Fruit fly (Drosophila melanogaster) whole organism, embryonic: ENCODE results near the gene CG2955.
A peak's percentile ranks its signal among the peaks of the same experiment; 100 is the strongest.

Experiments used
- ATbp ChIP-seq: fragments of 200-800 bp; sonication (Bioruptor generic); optimal IDR thresholded peaks from 2 replicates; lab custom pipeline; 2017; ENCODE audit warnings: missing biosample characterization, mild to moderate bottlenecking, missing genetic modification characterization, missing genetic modification reagents
- Ada2b ChIP-seq: fragments of 200-800 bp; sonication (Bioruptor generic); IDR thresholded peaks from 2 replicates; pipeline ENCODE4 v1.3.6; 2022; ENCODE audit warnings: missing biosample characterization, missing genetic modification characterization
- Awh ChIP-seq: fragments of 200-800 bp; sonication (Bioruptor generic); IDR thresholded peaks from 2 replicates; pipeline ENCODE4, ENCODE4 v1.3.6; 2022; ENCODE audit warnings: missing biosample characterization, missing genetic modification characterization
- BtbVII ChIP-seq: fragments of 200-800 bp; sonication (Bioruptor generic); optimal IDR thresholded peaks from 3 replicates; lab custom pipeline; 2017; ENCODE audit warnings: missing biosample characterization, mild to moderate bottlenecking, missing genetic modification characterization
- CG10267 ChIP-seq: fragments of 200-800 bp; sonication (Bioruptor generic); optimal IDR thresholded peaks from 2 replicates; lab custom pipeline; 2018; ENCODE audit warnings: missing biosample characterization, mild to moderate bottlenecking, missing genetic modification characterization, moderate library complexity
- CG14441 ChIP-seq: fragments of 200-800 bp; sonication (Bioruptor generic); IDR thresholded peaks from 2 replicates; pipeline ENCODE4 v1.3.6; 2022; ENCODE audit warnings: missing biosample characterization, missing genetic modification characterization
- CG17328 ChIP-seq: fragments of 200-800 bp; sonication (Bioruptor generic); IDR thresholded peaks from 2 replicates; pipeline ENCODE4 v1.3.6; 2022; ENCODE audit warnings: missing biosample characterization, missing genetic modification characterization
- CG17361 ChIP-seq: fragments of 200-800 bp; sonication (Bioruptor generic); IDR thresholded peaks from 3 replicates; pipeline ENCODE4 v1.3.6; 2022; ENCODE audit warnings: missing biosample characterization, missing genetic modification characterization
- CG18262 ChIP-seq: fragments of 200-800 bp; optimal IDR thresholded peaks from 3 replicates; lab custom pipeline; 2019; ENCODE audit warnings: missing biosample characterization, mild to moderate bottlenecking, missing genetic modification characterization, moderate library complexity
- CG2889 ChIP-seq: fragments of 200-800 bp; sonication (Bioruptor generic); IDR thresholded peaks from 3 replicates; pipeline ENCODE4 v1.3.6; 2022; ENCODE audit warnings: missing biosample characterization, missing genetic modification characterization
- CG3065 ChIP-seq: fragments of 200-800 bp; sonication (Bioruptor generic); optimal IDR thresholded peaks from 2 replicates; lab custom pipeline; 2016; ENCODE audit warnings: missing biosample characterization, missing genetic modification characterization
- CG34422 ChIP-seq: fragments of 200-800 bp; sonication (Bioruptor generic); IDR thresholded peaks from 3 replicates; pipeline ENCODE4 v1.3.6; 2022; ENCODE audit warnings: missing biosample characterization, missing genetic modification characterization
- CG42726 ChIP-seq: fragments of 200-800 bp; sonication (Bioruptor generic); IDR thresholded peaks from 2 replicates; pipeline ENCODE4 v1.3.6; 2022; ENCODE audit warnings: missing biosample characterization, missing genetic modification characterization; ENCODE audit not compliant: partially characterized antibody
- CG9876 ChIP-seq: fragments of 200-800 bp; sonication (Bioruptor generic); optimal IDR thresholded peaks from 2 replicates; lab custom pipeline; 2016; ENCODE audit warnings: missing biosample characterization, missing genetic modification characterization
- D19A ChIP-seq: fragments of 200-800 bp; optimal IDR thresholded peaks from 3 replicates; lab custom pipeline; 2019; ENCODE audit warnings: missing biosample characterization, mild to moderate bottlenecking, missing genetic modification characterization, moderate library complexity
- Dad ChIP-seq: fragments of 200-800 bp; sonication (Bioruptor generic); optimal IDR thresholded peaks from 3 replicates; lab custom pipeline; 2016; ENCODE audit warnings: missing biosample characterization, missing genetic modification characterization
- Dek ChIP-seq: fragments of 200-800 bp; sonication (Bioruptor generic); optimal IDR thresholded peaks from 3 replicates; lab custom pipeline; 2019; ENCODE audit warnings: missing biosample characterization, mild to moderate bottlenecking, missing genetic modification characterization, moderate library complexity
- Dip2 ChIP-seq: fragments of 200-800 bp; sonication (Bioruptor generic); IDR thresholded peaks from 2 replicates; pipeline ENCODE4 v1.3.6; 2022; ENCODE audit warnings: missing biosample characterization, missing genetic modification characterization
- Ets97D ChIP-seq: fragments of 200-800 bp; sonication (Bioruptor generic); optimal IDR thresholded peaks from 3 replicates; lab custom pipeline; 2016; ENCODE audit warnings: missing biosample characterization, missing genetic modification characterization
- GATAe ChIP-seq: fragments of 200-800 bp; sonication (Bioruptor generic); conservative IDR thresholded peaks from 2 replicates; pipeline ENCODE4 v1.3.6; 2022; ENCODE audit warnings: missing biosample characterization, missing genetic modification characterization
- H2.0 ChIP-seq: fragments of 200-800 bp; sonication (Bioruptor generic); IDR thresholded peaks from 2 replicates; pipeline ENCODE4 v1.3.6; 2022; ENCODE audit warnings: missing biosample characterization, missing genetic modification characterization
- HmgD ChIP-seq: fragments of 200-800 bp; sonication (Bioruptor generic); optimal IDR thresholded peaks from 3 replicates; lab custom pipeline; 2016; ENCODE audit warnings: missing biosample characterization, missing genetic modification characterization
- Lhr ChIP-seq: fragments of 200-800 bp; sonication (Bioruptor generic); optimal IDR thresholded peaks from 3 replicates; lab custom pipeline; 2017; ENCODE audit warnings: mild to moderate bottlenecking, missing biosample characterization, missing genetic modification reagents, missing genetic modification characterization
- Oli ChIP-seq: fragments of 200-800 bp; sonication (Bioruptor generic); optimal IDR thresholded peaks from 2 replicates; lab custom pipeline; 2018; ENCODE audit warnings: missing biosample characterization, mild to moderate bottlenecking, missing genetic modification characterization, moderate library complexity
- Ptx1 ChIP-seq: fragments of 200-800 bp; sonication (Bioruptor generic); IDR thresholded peaks from 2 replicates; pipeline ENCODE4 v1.3.6; 2022; ENCODE audit warnings: missing biosample characterization, missing genetic modification characterization
- Sry-δ ChIP-seq: fragments of 200-800 bp; sonication (Bioruptor generic); optimal IDR thresholded peaks from 2 replicates; lab custom pipeline; 2016; ENCODE audit warnings: missing biosample characterization, missing genetic modification characterization
- Stat92E ChIP-seq, 3 experiments: fragments of >200 bp in 2 of 3; fragments of 200-800 bp in 1 of 3; sonication (Bioruptor generic) in 1 of 3; optimal IDR thresholded peaks; 2 replicates each; lab custom pipeline; 2017 to 2019; ENCODE audit warnings: missing biosample characterization in 3 of 3, missing genetic modification characterization in 3 of 3, mild to moderate bottlenecking in 1 of 3, moderate library complexity in 1 of 3
- Taf1 ChIP-seq: fragments of 200-800 bp; sonication (Bioruptor generic); IDR thresholded peaks from 2 replicates; pipeline ENCODE4 v1.3.6; 2022; ENCODE audit warnings: missing biosample characterization, missing genetic modification characterization
- ap ChIP-seq: fragments of 200-800 bp; sonication (Bioruptor generic); IDR thresholded peaks from 2 replicates; pipeline ENCODE4 v1.3.6; 2022; ENCODE audit warnings: missing biosample characterization, missing genetic modification characterization
- bcd ChIP-seq: fragments of 200-800 bp; sonication (Bioruptor generic); optimal IDR thresholded peaks from 2 replicates; lab custom pipeline; 2017; ENCODE audit warnings: missing biosample characterization, mild to moderate bottlenecking, missing genetic modification characterization
- cad ChIP-seq: fragments of >200 bp; optimal IDR thresholded peaks from 2 replicates; lab custom pipeline; 2017; ENCODE audit warnings: missing biosample characterization, missing genetic modification characterization
- da ChIP-seq: fragments of 200-800 bp; sonication (Bioruptor generic); optimal IDR thresholded peaks from 2 replicates; lab custom pipeline; 2016; ENCODE audit warnings: missing biosample characterization, missing genetic modification characterization
- disco-r ChIP-seq: fragments of 200-800 bp; sonication (Bioruptor generic); optimal IDR thresholded peaks from 2 replicates; lab custom pipeline; 2016; ENCODE audit warnings: missing biosample characterization, missing genetic modification characterization
- dysf ChIP-seq: fragments of 200-800 bp; sonication (Bioruptor generic); IDR thresholded peaks from 3 replicates; pipeline ENCODE4 v1.3.6; 2022; ENCODE audit warnings: missing biosample characterization, missing genetic modification characterization
- gcm2 ChIP-seq: fragments of 200-800 bp; sonication (Bioruptor generic); optimal IDR thresholded peaks from 2 replicates; lab custom pipeline; 2016; ENCODE audit warnings: missing biosample characterization, missing genetic modification characterization
- grau ChIP-seq: fragments of 200-800 bp; optimal IDR thresholded peaks from 3 replicates; lab custom pipeline; 2019; ENCODE audit warnings: missing biosample characterization, mild to moderate bottlenecking, missing genetic modification characterization, moderate library complexity
- hth ChIP-seq: fragments of >200 bp; optimal IDR thresholded peaks from 2 replicates; lab custom pipeline; 2017; ENCODE audit warnings: inconsistent platforms
- kay ChIP-seq: fragments of 200-800 bp; sonication (Bioruptor generic); optimal IDR thresholded peaks from 2 replicates; lab custom pipeline; 2016; ENCODE audit warnings: missing biosample characterization, missing genetic modification characterization
- knrl ChIP-seq: fragments of 200-800 bp; sonication (Bioruptor generic); IDR thresholded peaks from 3 replicates; pipeline ENCODE4 v1.3.6; 2022; ENCODE audit warnings: missing biosample characterization, missing genetic modification characterization; ENCODE audit not compliant: partially characterized antibody
- lola ChIP-seq, 3 experiments: fragments of >200 bp in 2 of 3; fragments of 200-800 bp in 1 of 3; sonication (Bioruptor generic) in 1 of 3; optimal IDR thresholded peaks; 2 replicates each; lab custom pipeline; 2017 to 2019; ENCODE audit warnings: missing biosample characterization in 3 of 3, missing genetic modification characterization in 3 of 3, mild to moderate bottlenecking in 1 of 3, moderate library complexity in 1 of 3
- lov ChIP-seq, 2 experiments: fragments of 200-800 bp in 1 of 2; fragments of >200 bp in 1 of 2; sonication (Bioruptor generic) in 1 of 2; IDR thresholded peaks in 1 of 2; optimal IDR thresholded peaks in 1 of 2; 2 replicates in 1 of 2; 3 replicates in 1 of 2; pipeline versions ENCODE4 v1.3.6 to Lab custom; 2017 to 2022; ENCODE audit warnings: missing biosample characterization in 1 of 2, missing genetic modification characterization in 1 of 2
- maf-S ChIP-seq: fragments of 200-800 bp; sonication (Bioruptor generic); optimal IDR thresholded peaks from 2 replicates; lab custom pipeline; 2016; ENCODE audit warnings: missing biosample characterization, missing genetic modification characterization
- mam ChIP-seq: fragments of 200-800 bp; sonication (Bioruptor generic); optimal IDR thresholded peaks from 3 replicates; lab custom pipeline; 2016; ENCODE audit warnings: missing biosample characterization, missing genetic modification characterization
- otp ChIP-seq: fragments of 200-800 bp; sonication (Bioruptor generic); IDR thresholded peaks from 3 replicates; pipeline ENCODE4, ENCODE4 v1.3.6; 2022; ENCODE audit warnings: missing biosample characterization, missing genetic modification characterization
- pfk ChIP-seq: fragments of 200-800 bp; sonication (Bioruptor generic); optimal IDR thresholded peaks from 2 replicates; lab custom pipeline; 2018; ENCODE audit warnings: missing biosample characterization, mild to moderate bottlenecking, missing genetic modification characterization, moderate library complexity
- pros ChIP-seq: fragments of 200-800 bp; sonication (Bioruptor generic); optimal IDR thresholded peaks from 3 replicates; lab custom pipeline; 2019; ENCODE audit warnings: missing biosample characterization, mild to moderate bottlenecking, missing genetic modification characterization, moderate library complexity
- sens ChIP-seq: fragments of 200-800 bp; sonication (Bioruptor generic); peaks from one replicate; lab custom pipeline; 2016; ENCODE audit warnings: missing biosample characterization, missing genetic modification characterization
- stc ChIP-seq: fragments of 200-800 bp; sonication (Bioruptor generic); IDR thresholded peaks from 2 replicates; pipeline ENCODE4 v1.3.6; 2022; ENCODE audit warnings: missing biosample characterization, missing genetic modification characterization
- tna ChIP-seq: fragments of 200-800 bp; sonication (Bioruptor generic); IDR thresholded peaks from 2 replicates; pipeline ENCODE4 v1.3.6; 2022; ENCODE audit warnings: missing biosample characterization, missing genetic modification characterization; ENCODE audit not compliant: partially characterized antibody
- zen ChIP-seq: fragments of 200-800 bp; sonication (Bioruptor generic); optimal IDR thresholded peaks from 3 replicates; lab custom pipeline; 2018; ENCODE audit warnings: missing biosample characterization, mild to moderate bottlenecking, missing genetic modification characterization, moderate library complexity

CG2955 gene

DNA sequence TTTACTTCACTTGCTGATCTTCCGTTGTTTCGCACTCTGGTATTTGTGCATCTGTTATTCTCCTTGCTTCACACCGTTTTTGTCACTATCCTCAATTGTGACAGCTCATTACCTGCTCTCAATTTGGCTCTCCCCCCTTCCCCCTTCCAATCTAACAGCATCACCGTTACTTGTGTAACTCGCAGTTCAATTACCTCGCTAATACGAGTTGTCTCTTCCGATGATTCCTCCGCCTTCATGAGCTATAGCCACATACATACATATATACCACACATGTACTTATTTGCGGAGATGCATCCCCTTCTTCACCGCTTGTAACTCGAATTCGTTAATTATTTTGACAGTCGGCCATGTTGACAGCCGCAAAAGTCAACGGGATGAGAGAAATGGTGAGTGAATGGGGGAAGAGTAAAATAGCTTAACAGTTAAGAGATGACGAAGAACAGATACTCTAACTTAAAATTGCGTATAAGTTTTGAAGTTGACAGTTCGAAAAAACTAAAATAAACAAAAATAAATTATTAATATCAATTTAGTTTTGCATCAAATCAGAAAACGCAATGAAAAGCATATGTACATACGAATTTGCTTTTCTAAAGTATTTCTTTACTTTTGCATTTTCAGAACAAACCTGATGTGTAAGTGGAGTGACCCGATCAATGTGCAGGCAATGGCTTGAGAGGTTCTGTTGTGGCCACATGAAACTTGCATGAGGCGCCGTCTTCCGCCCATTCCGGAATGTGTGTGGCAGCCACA is 36.4 kb downstream of the CG2955 start (continued):
- TF ChIP-seq lola (GFP tag; optimal IDR thresholded peaks at IDR 0.05; lab: Kevin White, UChicago) (peak in 1 of 3 experiments; percentile 54), gcm2 (GFP tag; lab: Kevin White, UChicago) (no peak), Dad (GFP tag; lab: Kevin White, UChicago) (no peak), Stat92E (GFP tag; optimal IDR thresholded peaks at IDR 0.05; lab: Kevin White, UChicago) (no peak), GATAe (GFP tag; lab: Robert Waterston, UW) (no peak), Ptx1 (peak; percentile 28; the same call in 1 of the 2 replicates), H2.0 (GFP tag; lab: Robert Waterston, UW) (no peak), CG34422 (GFP tag; lab: Robert Waterston, UW) (no peak), HmgD (GFP tag; lab: Kevin White, UChicago) (no peak), Oli (tag; lab: Kevin White, UChicago) (peak; percentile 21), CG9876 (GFP tag; lab: Kevin White, UChicago) (no peak), CG42726 (no peak), knrl (GFP tag; lab: Robert Waterston, UW) (no peak), D19A (peak; percentile 95), CG17361 (no peak), Dip2 (GFP tag; lab: Robert Waterston, UW) (no peak), tna (GFP tag; lab: Robert Waterston, UW) (no peak), ATbp (peak; percentile 6), Awh (no peak), maf-S (GFP tag; lab: Kevin White, UChicago) (no peak), pfk (GFP tag; lab: Kevin White, UChicago) (no peak), CG2889 (no peak), bcd (GFP tag; lab: Kevin White, UChicago) (no peak), pros (no peak), CG3065 (GFP tag; lab: Kevin White, UChicago) (no peak), grau (tag; lab: Kevin White, UChicago) (no peak), Lhr (GFP tag; lab: Kevin White, UChicago) (no peak), Ets97D (GFP tag; lab: Kevin White, UChicago) (no peak), CG10267 (tag; lab: Kevin White, UChicago) (peak; percentile 1), Dek (no peak), CG18262 (tag; lab: Kevin White, UChicago) (peak; percentile 44), zen (no peak), cad (GFP tag; lab: Kevin White, UChicago) (no peak), dysf (GFP tag; lab: Robert Waterston, UW) (no peak), CG14441 (no peak), Taf1 (GFP tag; lab: Robert Waterston, UW) (no peak), otp (no peak), lov (optimal IDR thresholded peaks at IDR 0.05; lab: Kevin White, UChicago) (no peak), lov (GFP tag; IDR thresholded peaks at IDR 0.05; lab: Robert Waterston, UW) (no peak), kay (no peak), Ada2b (GFP tag; lab: Robert Waterston, UW) (no peak), disco-r (GFP tag; lab: Kevin White, UChicago) (no peak), Sry-δ (GFP tag; lab: Kevin White, UChicago) (no peak), sens (GFP tag; lab: Kevin White, UChicago) (peak; percentile 57), da (GFP tag; lab: Kevin White, UChicago) (no peak), stc (peak; percentile 6; the same call in 1 of the 2 replicates), mam (GFP tag; lab: Kevin White, UChicago) (no peak), CG17328 (GFP tag; lab: Robert Waterston, UW) (no peak), ap (GFP tag; lab: Robert Waterston, UW) (no peak), BtbVII (GFP tag; lab: Kevin White, UChicago) (no peak), hth (lab: Kevin White, UChicago) (no peak)
